Worm (Caenorhabditis elegans) whole organism, L4 larva: ENCODE data around the gene sru-48.
A peak's percentile ranks its signal among the peaks of the same experiment; 100 is the strongest.

Experiments used
- D1046.2 ChIP-seq: fragments of 200-800 bp; sonication (Bioruptor generic); IDR thresholded peaks from 2 replicates; pipeline ENCODE4 v1.3.6; 2022; ENCODE audit warnings: missing genetic modification characterization, missing compliant biosample characterization
- F44E2.7 ChIP-seq: fragments of 200-800 bp; sonication (Bioruptor generic); IDR thresholded peaks from 2 replicates; pipeline ENCODE4 v2.1.2; 2022; ENCODE audit warnings: missing genetic modification characterization, missing compliant biosample characterization
- Y5F2A.4 ChIP-seq: fragments of 200-800 bp; sonication (Bioruptor generic); optimal IDR thresholded peaks from 2 replicates; lab custom pipeline; 2018; ENCODE audit warnings: mild to moderate bottlenecking, missing genetic modification characterization, missing compliant biosample characterization
- Y75B8A.6 ChIP-seq: fragments of 200-800 bp; sonication (Bioruptor generic); IDR thresholded peaks from 2 replicates; pipeline ENCODE4 v1.3.6; 2022; ENCODE audit warnings: missing genetic modification reagents, missing genetic modification characterization, missing compliant biosample characterization
- ZK337.2 ChIP-seq: fragments of 200-800 bp; sonication (Bioruptor generic); IDR thresholded peaks from 2 replicates; pipeline ENCODE4 v1.3.6; 2022; ENCODE audit warnings: missing genetic modification reagents, missing genetic modification characterization, missing compliant biosample characterization
- ceh-28 ChIP-seq: fragments of 150-350 bp; optimal IDR thresholded peaks from 2 replicates; lab custom pipeline; 2014; ENCODE audit warnings: missing biosample characterization, missing genetic modification reagents, missing genetic modification characterization
- ceh-44 ChIP-seq: fragments of 200-800 bp; sonication (Bioruptor generic); IDR thresholded peaks from 2 replicates; pipeline ENCODE4 v1.3.6; 2022; ENCODE audit warnings: missing genetic modification reagents, missing genetic modification characterization, missing compliant biosample characterization
- ces-1 ChIP-seq: fragments of 150-350 bp; sonication (generic microtip); optimal IDR thresholded peaks from 4 replicates; lab custom pipeline; 2014; ENCODE audit warnings: missing biosample characterization, missing genetic modification reagents, missing genetic modification characterization
- cey-2 ChIP-seq: sonication (generic microtip); optimal IDR thresholded peaks from 3 replicates; lab custom pipeline; 2017; ENCODE audit warnings: missing genetic modification characterization, mild to moderate bottlenecking, missing compliant biosample characterization, antibody characterized with exemption, borderline replicate concordance; ENCODE audit not compliant: insufficient read depth
- dmd-6 ChIP-seq: fragments of 200-800 bp; sonication (Bioruptor generic); IDR thresholded peaks from 2 replicates; pipeline ENCODE4 v1.3.6; 2022; ENCODE audit warnings: missing genetic modification reagents, missing genetic modification characterization, missing compliant biosample characterization
- dmd-9 ChIP-seq: fragments of 200-800 bp; sonication (Bioruptor generic); IDR thresholded peaks from 2 replicates; pipeline ENCODE4 v1.3.6; 2022; ENCODE audit warnings: missing genetic modification reagents, missing genetic modification characterization, missing compliant biosample characterization
- dpl-1 ChIP-seq: fragments of 150-350 bp; optimal IDR thresholded peaks from 2 replicates; lab custom pipeline; 2014; ENCODE audit warnings: missing biosample characterization, missing genetic modification reagents, missing genetic modification characterization
- dve-1 ChIP-seq: sonication (generic microtip); optimal IDR thresholded peaks from 2 replicates; lab custom pipeline; 2017; ENCODE audit warnings: antibody characterized with exemption, mild to moderate bottlenecking, missing genetic modification characterization, missing compliant biosample characterization; ENCODE audit not compliant: insufficient read depth
- egl-43 ChIP-seq: fragments of 200-800 bp; sonication (Bioruptor generic); IDR thresholded peaks from 2 replicates; pipeline ENCODE4 v1.3.6; 2022; ENCODE audit warnings: missing genetic modification reagents, missing genetic modification characterization, missing compliant biosample characterization
- fkh-10 ChIP-seq: fragments of 150-350 bp; optimal IDR thresholded peaks from 2 replicates; lab custom pipeline; 2014; ENCODE audit warnings: missing biosample characterization, missing genetic modification reagents, missing genetic modification characterization
- gei-8 ChIP-seq: fragments of 200-800 bp; sonication (Bioruptor generic); optimal IDR thresholded peaks from 2 replicates; lab custom pipeline; 2018; ENCODE audit warnings: mild to moderate bottlenecking, missing genetic modification characterization, missing compliant biosample characterization
- hlh-30 ChIP-seq: sonication (generic microtip); optimal IDR thresholded peaks from 2 replicates; lab custom pipeline; 2017; ENCODE audit warnings: antibody characterized with exemption, mild to moderate bottlenecking, missing genetic modification characterization, missing compliant biosample characterization; ENCODE audit not compliant: insufficient read depth
- lin-13 ChIP-seq: fragments of 150-350 bp; optimal IDR thresholded peaks from 2 replicates; lab custom pipeline; 2014; ENCODE audit warnings: missing biosample characterization, missing genetic modification reagents, missing genetic modification characterization
- lin-15B ChIP-seq: fragments of 150-350 bp; sonication (generic microtip); optimal IDR thresholded peaks from 3 replicates; lab custom pipeline; 2014; ENCODE audit warnings: missing biosample characterization, missing genetic modification characterization
- lin-39 ChIP-seq: fragments of 150-350 bp; optimal IDR thresholded peaks from 2 replicates; lab custom pipeline; 2014; ENCODE audit warnings: missing biosample characterization, missing genetic modification reagents, missing genetic modification characterization
- lsy-2 ChIP-seq, 2 experiments: fragments of 150-350 bp in 1 of 2; sonication (generic microtip) in 1 of 2; optimal IDR thresholded peaks; 2 replicates each; lab custom pipeline; 2014 to 2017; ENCODE audit warnings: missing biosample characterization in 2 of 2, missing genetic modification characterization in 2 of 2
- madf-9 ChIP-seq: fragments of 200-800 bp; sonication (Bioruptor generic); conservative IDR thresholded peaks from 2 replicates; pipeline ENCODE4 v1.3.6; 2022; ENCODE audit warnings: missing genetic modification reagents, missing genetic modification characterization, missing compliant biosample characterization
- nhr-10 ChIP-seq: fragments of 150-350 bp; optimal IDR thresholded peaks from 2 replicates; lab custom pipeline; 2014; ENCODE audit warnings: missing biosample characterization, missing genetic modification characterization
- nhr-11 ChIP-seq: fragments of 150-350 bp; optimal IDR thresholded peaks from 2 replicates; lab custom pipeline; 2014; ENCODE audit warnings: missing biosample characterization, missing genetic modification characterization
- nhr-237 ChIP-seq: sonication (generic microtip); optimal IDR thresholded peaks from 2 replicates; lab custom pipeline; 2017; ENCODE audit warnings: missing biosample characterization, missing genetic modification characterization
- nhr-6 ChIP-seq: fragments of 150-350 bp; optimal IDR thresholded peaks from 2 replicates; lab custom pipeline; 2014; ENCODE audit warnings: missing biosample characterization, missing genetic modification characterization
- rbr-2 ChIP-seq: sonication (generic microtip); optimal IDR thresholded peaks from 2 replicates; lab custom pipeline; 2016; ENCODE audit warnings: missing genotype, missing genetic modification characterization, missing compliant biosample characterization
- sdz-12 ChIP-seq: fragments of 200-800 bp; sonication (Bioruptor generic); optimal IDR thresholded peaks from 2 replicates; lab custom pipeline; 2018; ENCODE audit warnings: mild to moderate bottlenecking, missing genetic modification characterization, missing compliant biosample characterization
- set-16 ChIP-seq: fragments of 200-800 bp; sonication (Bioruptor generic); IDR thresholded peaks from 2 replicates; pipeline ENCODE4 v1.3.6; 2022; ENCODE audit warnings: missing genetic modification reagents, missing genetic modification characterization, missing compliant biosample characterization
- skn-1 ChIP-seq: fragments of 150-350 bp; optimal IDR thresholded peaks from 2 replicates; lab custom pipeline; 2014; ENCODE audit warnings: missing biosample characterization, missing genetic modification characterization
- snpc-1.2 ChIP-seq: fragments of 200-800 bp; sonication (Bioruptor generic); IDR thresholded peaks from 2 replicates; pipeline ENCODE4 v1.3.6; 2022; ENCODE audit warnings: missing genetic modification reagents, missing genetic modification characterization, missing compliant biosample characterization
- spr-1 ChIP-seq: sonication (generic microtip); optimal IDR thresholded peaks from 2 replicates; lab custom pipeline; 2016; ENCODE audit warnings: mild to moderate bottlenecking, missing genetic modification characterization, missing compliant biosample characterization
- spr-3 ChIP-seq: fragments of 200-800 bp; sonication (Bioruptor generic); optimal IDR thresholded peaks from 2 replicates; lab custom pipeline; 2018; ENCODE audit warnings: mild to moderate bottlenecking, missing genetic modification characterization, missing compliant biosample characterization
- tra-1 ChIP-seq: fragments of 200-800 bp; sonication (Bioruptor generic); IDR thresholded peaks from 2 replicates; pipeline ENCODE4 v1.3.6; 2022; ENCODE audit warnings: missing genetic modification reagents, missing genetic modification characterization, missing compliant biosample characterization
- unc-39 ChIP-seq: sonication (generic microtip); optimal IDR thresholded peaks from 2 replicates; lab custom pipeline; 2017; ENCODE audit warnings: missing biosample characterization, missing genetic modification characterization
- unc-62 ChIP-seq, 3 experiments: fragments of 150-350 bp in 1 of 3; sonication (generic microtip); optimal IDR thresholded peaks in 2 of 3; peaks in 1 of 3; 1 replicate in 1 of 3; 2 replicates in 2 of 3; lab custom pipeline; 2014 to 2017; ENCODE audit warnings: missing biosample characterization in 3 of 3, missing genetic modification characterization in 3 of 3, missing genetic modification reagents in 3 of 3, missing genotype in 1 of 3
- ztf-11 ChIP-seq: fragments of 150-350 bp; optimal IDR thresholded peaks from 2 replicates; lab custom pipeline; 2014; ENCODE audit warnings: missing biosample characterization, missing genetic modification characterization
- ztf-7 ChIP-seq: fragments of 150-350 bp; optimal IDR thresholded peaks from 2 replicates; lab custom pipeline; 2014; ENCODE audit warnings: missing biosample characterization, missing genetic modification characterization

The sru-48 gene

ce11 chrX:5213565-5213964 is 33.6 kb downstream of the sru-48 start (continued):
- TF ChIP-seq spr-3 (GFP tag; lab: Kevin White, UChicago) (no peak), Y75B8A.6 (GFP tag; lab: Robert Waterston, UW) (no peak), Y5F2A.4 (GFP tag; lab: Kevin White, UChicago) (no peak), cey-2 (no peak), skn-1 (tag; lab: Kevin White, UChicago) (no peak), set-16 (GFP tag; lab: Robert Waterston, UW) (no peak), dmd-9 (no peak), spr-1 (tag; lab: Kevin White, UChicago) (no peak), dmd-6 (peak; percentile 93), lin-15B (tag; lab: Kevin White, UChicago) (no peak), nhr-6 (tag; lab: Kevin White, UChicago) (peak; percentile 2), ces-1 (GFP tag; lab: Kevin White, UChicago) (no peak), dpl-1 (GFP tag; lab: Kevin White, UChicago) (no peak), F44E2.7 (GFP tag; lab: Robert Waterston, UW) (no peak), sdz-12 (GFP tag; lab: Kevin White, UChicago) (no peak), tra-1 (GFP tag; lab: Robert Waterston, UW) (peak; percentile 66), fkh-10 (GFP tag; lab: Kevin White, UChicago) (no peak), unc-62 (GFP tag; optimal IDR thresholded peaks at IDR 0.05 in 1 of 2; lab: Kevin White, UChicago) (peak in 1 of 2 experiments; percentile 83), unc-62 (tag; optimal IDR thresholded peaks at IDR 0.05; lab: Kevin White, UChicago) (no peak), lsy-2 (tag; optimal IDR thresholded peaks at IDR 0.05; lab: Kevin White, UChicago) (peak in 1 of 2 experiments; percentile 45), nhr-237 (tag; lab: Kevin White, UChicago) (no peak), unc-39 (tag; lab: Kevin White, UChicago) (no peak), nhr-10 (tag; lab: Kevin White, UChicago) (peak; percentile 67), ZK337.2 (no peak), madf-9 (GFP tag; lab: Robert Waterston, UW) (no peak), ztf-7 (tag; lab: Kevin White, UChicago) (peak; percentile 46), rbr-2 (tag; lab: Kevin White, UChicago) (no peak), lin-13 (GFP tag; lab: Kevin White, UChicago) (peak; percentile 55), ceh-44 (no peak), hlh-30 (tag; lab: Kevin White, UChicago) (peak; percentile 70), lin-39 (no peak), nhr-11 (tag; lab: Kevin White, UChicago) (no peak), dve-1 (tag; lab: Kevin White, UChicago) (peak; percentile 88), gei-8 (GFP tag; lab: Kevin White, UChicago) (no peak), ceh-28 (tag; lab: Kevin White, UChicago) (no peak)

- TF ChIP-seq unc-62 (GFP tag; optimal IDR thresholded peaks at IDR 0.05 in 1 of 2; lab: Kevin White, UChicago) = peak in 1 of 2 experiments; percentile 80
- no peak for TF ChIP-seq unc-62 (tag; optimal IDR thresholded peaks at IDR 0.05; lab: Kevin White, UChicago)
- peak; percentile 90 for TF ChIP-seq set-16 (GFP tag; lab: Robert Waterston, UW)
- 0 out of 2 replicates have a peak, but pooled peaks have one; percentile 15 for TF ChIP-seq snpc-1.2 (GFP tag; lab: Robert Waterston, UW)
- TF ChIP-seq egl-43 (GFP tag; lab: Robert Waterston, UW) = 0 out of 2 replicates have a peak, but pooled peaks have one; percentile 18
- TF ChIP-seq ztf-11 (tag; lab: Kevin White, UChicago) = no peak
- TF ChIP-seq D1046.2 (GFP tag; lab: Robert Waterston, UW) = 0 out of 2 replicates have a peak, but pooled peaks have one; percentile 22
Measured at ce11 chrX:5214790-5215189, 34.8 kb downstream of the sru-48 start.
